Fruit fly (Drosophila melanogaster): ENCODE data around the gene CG34250.

Gene CG34250

dm6 chr3L:17513893-17514616 lies 38.0 kb downstream of the CG34250 start, which contains the start of the genes U4-U6-60K and CG7564 (continued):
- TF ChIP-seq dsx (GFP tag; optimal IDR thresholded peaks at IDR 0.05; ENCODE audit: poor library complexity, severe bottlenecking), result no peak
- TF ChIP-seq Sox102F (GFP tag; optimal IDR thresholded peaks at IDR 0.05), result no peak
- TF ChIP-seq achi (GFP tag; optimal IDR thresholded peaks at IDR 0.05), result peak; percentile 59
- TF ChIP-seq CG6792 (GFP tag; optimal IDR thresholded peaks at IDR 0.05), result peak; percentile 39
- TF ChIP-seq svp (GFP tag), result peak; percentile 56
- TF ChIP-seq Gug (GFP tag; IDR thresholded peaks at IDR 0.05), result peak; percentile 29; the same call in 1 of the 2 replicates
- TF ChIP-seq CG8319 (GFP tag; optimal IDR thresholded peaks at IDR 0.05), result peak; percentile 42
- peak; percentile 31 for TF ChIP-seq fd59A (GFP tag; optimal IDR thresholded peaks at IDR 0.05)
- TF ChIP-seq Met (GFP tag; optimal IDR thresholded peaks at IDR 0.05), result no peak
- TF ChIP-seq salr (GFP tag; optimal IDR thresholded peaks at IDR 0.05), result no peak
- TF ChIP-seq CG9139 (GFP tag; optimal IDR thresholded peaks at IDR 0.05), result no peak
- TF ChIP-seq CG16779 (tag; optimal IDR thresholded peaks at IDR 0.05), result no peak

Data from whole organism, prepupa.